Fruit fly (Drosophila melanogaster) whole organism, prepupa: Measurements from ENCODE around the gene CG43333.

Source experiments
- Blimp-1 ChIP-seq: fragments of 200-800 bp; sonication (Bioruptor generic); optimal IDR thresholded peaks from 3 replicates; lab custom pipeline; 2017; ENCODE audit warnings: missing biosample characterization, missing genetic modification characterization, mild to moderate bottlenecking, moderate library complexity, missing genetic modification reagents
- CG10669 ChIP-seq: fragments of 200-800 bp; sonication (Bioruptor generic); optimal IDR thresholded peaks from 3 replicates; lab custom pipeline; 2018; ENCODE audit warnings: missing biosample characterization, mild to moderate bottlenecking, missing genetic modification characterization, moderate library complexity
- CG11294 ChIP-seq: fragments of 200-800 bp; sonication (Bioruptor generic); IDR thresholded peaks from 2 replicates; pipeline ENCODE4 v1.3.6; 2022; ENCODE audit warnings: missing biosample characterization, missing genetic modification characterization
- CG15336 ChIP-seq: fragments of 200-800 bp; sonication (Bioruptor generic); IDR thresholded peaks from 2 replicates; pipeline ENCODE4 v1.3.6; 2022; ENCODE audit warnings: missing biosample characterization, missing genetic modification characterization
- CG3032 ChIP-seq: fragments of 200-800 bp; optimal IDR thresholded peaks from 2 replicates; lab custom pipeline; 2019; ENCODE audit warnings: missing biosample characterization, mild to moderate bottlenecking, missing genetic modification characterization, moderate library complexity
- CG32006 ChIP-seq: fragments of 200-800 bp; sonication (Bioruptor generic); optimal IDR thresholded peaks from 3 replicates; lab custom pipeline; 2017; ENCODE audit warnings: missing biosample characterization, mild to moderate bottlenecking, missing genetic modification characterization
- CG3919 ChIP-seq: fragments of 200-800 bp; sonication (Bioruptor generic); optimal IDR thresholded peaks from 3 replicates; lab custom pipeline; 2016; ENCODE audit warnings: missing biosample characterization, missing genetic modification characterization
- CG4318 ChIP-seq: fragments of 200-800 bp; sonication (Bioruptor generic); optimal IDR thresholded peaks from 3 replicates; lab custom pipeline; 2017; ENCODE audit warnings: missing biosample characterization, mild to moderate bottlenecking, missing genetic modification characterization
- CG6163 ChIP-seq: fragments of 200-800 bp; sonication (Bioruptor generic); IDR thresholded peaks from 3 replicates; pipeline ENCODE4 v1.3.6; 2022; ENCODE audit warnings: missing biosample characterization, missing genetic modification characterization
- CG6808 ChIP-seq: fragments of 200-800 bp; sonication (Bioruptor generic); optimal IDR thresholded peaks from 3 replicates; lab custom pipeline; 2017; ENCODE audit warnings: missing biosample characterization, missing genetic modification characterization, mild to moderate bottlenecking, moderate library complexity, missing genetic modification reagents
- CG6854 ChIP-seq: fragments of 200-800 bp; sonication (Bioruptor generic); optimal IDR thresholded peaks from 2 replicates; lab custom pipeline; 2017; ENCODE audit warnings: missing biosample characterization, mild to moderate bottlenecking, missing genetic modification characterization
- CG7368 ChIP-seq: fragments of 200-800 bp; sonication (Bioruptor generic); optimal IDR thresholded peaks from 3 replicates; lab custom pipeline; 2016; ENCODE audit warnings: missing biosample characterization, missing genetic modification characterization
- CG8119 ChIP-seq: fragments of 200-800 bp; sonication (Bioruptor generic); IDR thresholded peaks from 3 replicates; pipeline ENCODE4 v1.3.6; 2022; ENCODE audit warnings: missing biosample characterization, missing genetic modification characterization
- CG8319 ChIP-seq: fragments of 200-800 bp; sonication (Bioruptor generic); optimal IDR thresholded peaks from 3 replicates; lab custom pipeline; 2016; ENCODE audit warnings: missing biosample characterization, missing genetic modification characterization
- CG8632 ChIP-seq: fragments of 200-800 bp; sonication (Bioruptor generic); optimal IDR thresholded peaks from 3 replicates; lab custom pipeline; 2016; ENCODE audit warnings: missing biosample characterization, missing genetic modification characterization
- CG9139 ChIP-seq: fragments of 200-800 bp; sonication (Bioruptor generic); optimal IDR thresholded peaks from 3 replicates; lab custom pipeline; 2017; ENCODE audit warnings: missing biosample characterization, mild to moderate bottlenecking, missing genetic modification characterization
- Eip75B ChIP-seq: fragments of 200-800 bp; sonication (Bioruptor generic); optimal IDR thresholded peaks from 3 replicates; lab custom pipeline; 2016; ENCODE audit warnings: missing biosample characterization, missing genetic modification characterization
- Ets96B ChIP-seq: fragments of 200-800 bp; optimal IDR thresholded peaks from 2 replicates; lab custom pipeline; 2019; ENCODE audit warnings: missing biosample characterization, mild to moderate bottlenecking, missing genetic modification characterization, moderate library complexity
- Gug ChIP-seq: fragments of 200-800 bp; sonication (Bioruptor generic); IDR thresholded peaks from 2 replicates; pipeline ENCODE4 v1.3.6; 2022; ENCODE audit warnings: missing biosample characterization, missing genetic modification characterization
- Hr39 ChIP-seq: fragments of 200-800 bp; sonication (Bioruptor generic); optimal IDR thresholded peaks from 2 replicates; lab custom pipeline; 2016; ENCODE audit warnings: missing biosample characterization, missing genetic modification characterization
- Lpt ChIP-seq: fragments of 200-800 bp; sonication (Bioruptor generic); optimal IDR thresholded peaks from 3 replicates; lab custom pipeline; 2016; ENCODE audit warnings: missing biosample characterization, missing genetic modification characterization
- Met ChIP-seq: fragments of 200-800 bp; sonication (Bioruptor generic); optimal IDR thresholded peaks from 3 replicates; lab custom pipeline; 2016; ENCODE audit warnings: missing biosample characterization, missing genetic modification characterization
- OdsH ChIP-seq: fragments of 200-800 bp; sonication (Bioruptor generic); optimal IDR thresholded peaks from 3 replicates; lab custom pipeline; 2016; ENCODE audit warnings: missing biosample characterization, missing genetic modification characterization
- Smox ChIP-seq: fragments of 200-800 bp; sonication (Bioruptor generic); optimal IDR thresholded peaks from 3 replicates; lab custom pipeline; 2016; ENCODE audit warnings: missing biosample characterization, missing genetic modification characterization
- Sox102F ChIP-seq: fragments of 200-800 bp; sonication (Bioruptor generic); optimal IDR thresholded peaks from 2 replicates; lab custom pipeline; 2016; ENCODE audit warnings: missing biosample characterization, mild to moderate bottlenecking, missing genetic modification characterization
- acj6 ChIP-seq: fragments of 200-800 bp; sonication (Bioruptor generic); optimal IDR thresholded peaks from 3 replicates; lab custom pipeline; 2016; ENCODE audit warnings: missing biosample characterization, missing genetic modification characterization
- cyc ChIP-seq: fragments of 200-800 bp; sonication (Bioruptor generic); optimal IDR thresholded peaks from 3 replicates; lab custom pipeline; 2016; ENCODE audit warnings: missing biosample characterization, missing genetic modification characterization
- dac ChIP-seq: fragments of 200-800 bp; sonication (Bioruptor generic); optimal IDR thresholded peaks from 2 replicates; lab custom pipeline; 2017; ENCODE audit warnings: missing biosample characterization, mild to moderate bottlenecking, missing genetic modification characterization
- dsx ChIP-seq: fragments of 200-800 bp; optimal IDR thresholded peaks from 3 replicates; lab custom pipeline; 2019; ENCODE audit warnings: missing biosample characterization, mild to moderate bottlenecking, missing genetic modification characterization, moderate library complexity; ENCODE audit not compliant: poor library complexity, severe bottlenecking
- eg ChIP-seq: fragments of 200-800 bp; sonication (Bioruptor generic); IDR thresholded peaks from 3 replicates; pipeline ENCODE4 v1.3.6; 2022; ENCODE audit warnings: missing biosample characterization, missing genetic modification characterization
- esn ChIP-seq: fragments of 200-800 bp; sonication (Bioruptor generic); optimal IDR thresholded peaks from 2 replicates; lab custom pipeline; 2016; ENCODE audit warnings: missing biosample characterization, mild to moderate bottlenecking, missing genetic modification characterization, moderate library complexity
- net ChIP-seq: fragments of 200-800 bp; sonication (Bioruptor generic); optimal IDR thresholded peaks from 3 replicates; lab custom pipeline; 2016; ENCODE audit warnings: missing biosample characterization, missing genetic modification characterization
- pdm3 ChIP-seq: fragments of 200-800 bp; sonication (Bioruptor generic); optimal IDR thresholded peaks from 3 replicates; lab custom pipeline; 2016; ENCODE audit warnings: missing biosample characterization, missing genetic modification characterization
- spab ChIP-seq: fragments of 200-800 bp; sonication (Bioruptor generic); optimal IDR thresholded peaks from 2 replicates; lab custom pipeline; 2017; ENCODE audit warnings: missing biosample characterization, mild to moderate bottlenecking, missing genetic modification characterization, missing genetic modification reagents
- ss ChIP-seq, 2 experiments: fragments of 200-800 bp; sonication (Bioruptor generic); optimal IDR thresholded peaks; 2 replicates in 1 of 2; 3 replicates in 1 of 2; lab custom pipeline; 2017 to 2018; ENCODE audit warnings: mild to moderate bottlenecking in 2 of 2, missing biosample characterization in 2 of 2, missing genetic modification characterization in 2 of 2, moderate library complexity in 1 of 2
- svp ChIP-seq: fragments of 200-800 bp; sonication (Bioruptor generic); peaks from one replicate; lab custom pipeline; 2016; ENCODE audit warnings: missing biosample characterization, missing genetic modification characterization
- topi ChIP-seq: fragments of 200-800 bp; sonication (Bioruptor generic); optimal IDR thresholded peaks from 3 replicates; lab custom pipeline; 2016; ENCODE audit warnings: missing biosample characterization, missing genetic modification characterization

CG43333 gene

DNA sequence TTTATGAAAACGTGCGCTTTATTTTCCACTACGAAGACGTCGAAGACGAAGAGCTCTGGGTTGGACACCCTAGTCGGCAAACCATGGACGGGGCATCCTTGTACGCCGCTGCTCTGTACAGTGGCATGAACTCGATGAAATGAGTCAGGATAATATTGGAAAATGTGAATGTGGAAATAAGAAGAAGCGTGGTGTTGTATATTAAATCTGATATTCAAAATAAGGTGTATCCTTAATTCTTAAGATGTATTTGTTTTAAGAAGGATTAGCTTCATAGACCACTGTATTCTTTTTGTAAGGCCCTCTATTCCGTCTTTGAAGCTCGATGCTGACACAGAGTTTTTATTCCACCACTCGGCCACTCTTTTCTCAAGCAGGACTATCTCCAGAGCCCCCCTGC, 39.2 kb downstream of the CG43333 start (continued):
- peak; percentile 19 for TF ChIP-seq Smox
- TF ChIP-seq CG6163 (GFP tag; lab: Robert Waterston, UW): peak; percentile 39; the same call in 1 of the 3 replicates
- no peak for TF ChIP-seq CG9139
- TF ChIP-seq Eip75B (GFP tag; lab: Kevin White, UChicago): peak; percentile 16
- peak; percentile 27 for TF ChIP-seq topi (GFP tag; lab: Kevin White, UChicago)
- peak; percentile 9 for TF ChIP-seq net (GFP tag; lab: Kevin White, UChicago)
- TF ChIP-seq svp (GFP tag; lab: Kevin White, UChicago): peak; percentile 53
- TF ChIP-seq CG3032 (tag; lab: Kevin White, UChicago): peak; percentile 23

DNA sequence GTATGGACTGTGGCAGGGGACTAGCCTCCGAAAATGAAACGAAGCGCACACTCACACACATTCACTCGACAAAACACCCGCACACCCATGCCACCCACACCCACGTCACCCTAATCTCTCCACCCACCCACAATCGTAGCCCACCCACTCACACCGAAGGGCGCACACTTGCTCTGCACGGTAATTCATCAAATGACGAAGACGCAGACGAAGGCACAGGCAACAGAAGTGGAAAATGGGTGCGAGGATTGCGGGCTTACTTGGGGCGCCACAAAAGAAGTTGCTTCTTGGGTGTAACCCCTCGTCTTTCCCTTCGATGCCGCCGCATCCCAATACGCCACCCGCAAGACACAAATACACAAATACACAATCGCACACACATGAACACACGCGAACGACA, 44.3 kb downstream of the CG43333 start:
- TF ChIP-seq Smox (no peak), pdm3 (GFP tag; lab: Kevin White, UChicago) (no peak), CG8119 (GFP tag; lab: Robert Waterston, UW) (no peak), CG4318 (no peak), dsx (GFP tag; lab: Kevin White, UChicago) (no peak), Sox102F (no peak), CG10669 (no peak), eg (GFP tag; lab: Robert Waterston, UW) (no peak), ss (GFP tag; optimal IDR thresholded peaks at IDR 0.05; lab: Kevin White, UChicago) (no peak), CG11294 (GFP tag; lab: Robert Waterston, UW) (no peak), CG6808 (no peak), Lpt (GFP tag; lab: Kevin White, UChicago) (no peak), topi (GFP tag; lab: Kevin White, UChicago) (no peak), Eip75B (GFP tag; lab: Kevin White, UChicago) (no peak), Hr39 (no peak), dac (GFP tag; lab: Kevin White, UChicago) (no peak), Blimp-1 (GFP tag; lab: Kevin White, UChicago) (no peak), CG6163 (GFP tag; lab: Robert Waterston, UW) (no peak), CG6854 (GFP tag; lab: Kevin White, UChicago) (no peak), CG32006 (no peak)

DNA sequence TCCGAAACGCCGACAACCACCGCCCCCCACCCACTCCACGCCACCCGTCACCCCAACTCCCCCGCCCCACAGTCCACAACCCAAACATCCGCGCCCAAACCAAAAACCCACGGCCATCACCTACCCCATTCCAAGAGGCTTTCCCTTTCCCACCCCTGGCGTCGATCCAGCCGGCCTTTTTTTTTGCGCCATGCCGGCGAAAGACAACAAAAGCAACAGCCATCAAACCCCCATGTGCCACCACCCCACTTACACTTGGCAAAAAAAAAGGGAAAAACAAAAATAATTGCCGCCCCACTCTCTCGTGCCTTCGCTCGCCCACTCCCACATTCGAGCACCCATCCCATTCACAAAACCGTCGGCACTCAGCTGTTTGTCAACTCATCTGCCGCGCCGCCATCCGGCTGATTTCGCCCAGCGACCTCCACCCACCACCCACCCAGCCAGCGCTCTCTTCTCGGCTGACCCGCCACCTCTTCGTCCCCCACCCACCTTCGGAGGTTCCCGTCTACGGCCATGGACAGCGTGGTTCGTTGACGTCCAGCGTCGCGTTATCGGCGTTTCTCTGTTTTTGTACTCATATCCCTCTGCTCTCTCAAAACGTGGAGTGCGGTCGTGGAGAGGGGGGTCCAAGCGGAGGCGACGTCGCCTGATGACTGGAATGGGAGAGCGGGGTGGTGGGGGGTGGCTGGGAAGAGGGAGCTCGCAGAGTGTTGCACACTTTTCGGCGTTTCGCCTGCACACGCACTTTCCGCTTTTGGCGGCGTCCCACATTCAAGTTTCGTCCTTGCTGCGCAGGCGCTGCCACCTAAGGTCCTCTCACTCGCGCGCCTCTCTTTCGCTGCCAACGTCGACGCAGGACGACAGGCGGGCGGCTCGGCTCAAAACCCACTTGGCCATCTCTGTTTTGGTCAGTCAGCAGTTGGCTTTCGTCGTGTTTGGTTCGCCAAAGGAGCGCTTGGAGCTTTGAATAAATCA, 46.6 kb downstream of the CG43333 start:
- TF ChIP-seq acj6 (no peak), CG15336 (GFP tag; lab: Robert Waterston, UW) (peak; percentile 20; the same call in 1 of the 2 replicates), ss (GFP tag; optimal IDR thresholded peaks at IDR 0.05; lab: Kevin White, UChicago) (peak; percentile 4 to 17), cyc (GFP tag; lab: Kevin White, UChicago) (no peak), CG9139 (peak; percentile 8), CG6808 (peak; percentile 25), spab (GFP tag; lab: Kevin White, UChicago) (peak; percentile 25), Smox (no peak), CG8632 (GFP tag; lab: Kevin White, UChicago) (no peak), eg (GFP tag; lab: Robert Waterston, UW) (peak; percentile 33; the same call in 1 of the 3 replicates), CG8119 (GFP tag; lab: Robert Waterston, UW) (0 out of 3 replicates have a peak, but pooled peaks have one; percentile 21), svp (GFP tag; lab: Kevin White, UChicago) (peak; percentile 96), CG6163 (GFP tag; lab: Robert Waterston, UW) (0 out of 3 replicates have a peak, but pooled peaks have one; percentile 35), CG7368 (peak; percentile 1), CG3032 (tag; lab: Kevin White, UChicago) (peak; percentile 8), Met (GFP tag; lab: Kevin White, UChicago) (no peak), CG8319 (GFP tag; lab: Kevin White, UChicago) (no peak)

DNA sequence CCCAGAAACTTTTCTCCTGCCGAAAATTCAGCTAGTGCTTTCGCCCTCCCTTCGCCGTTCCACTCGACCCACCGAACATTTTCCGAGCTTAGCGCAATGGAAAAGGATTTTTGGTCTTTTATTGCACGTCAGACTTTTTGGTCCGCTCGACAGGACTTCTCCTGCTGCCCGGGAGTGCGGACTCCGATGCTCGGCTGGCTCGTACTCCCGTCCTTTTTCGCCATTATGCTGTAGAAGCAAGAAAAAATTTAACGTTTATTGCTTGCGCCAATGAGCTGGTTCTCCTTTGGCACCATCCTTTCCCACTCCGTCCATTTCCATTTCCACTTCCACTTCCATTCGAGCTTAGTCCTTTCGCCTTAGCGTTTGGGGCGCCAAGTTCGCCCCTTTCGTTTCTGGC, 54.9 kb downstream of the CG43333 start:
- TF ChIP-seq CG3919 (GFP tag; lab: Kevin White, UChicago) (no peak), CG6854 (GFP tag; lab: Kevin White, UChicago) (no peak), cyc (GFP tag; lab: Kevin White, UChicago) (no peak), dsx (GFP tag; lab: Kevin White, UChicago) (no peak), dac (GFP tag; lab: Kevin White, UChicago) (no peak), esn (no peak), CG4318 (no peak), Ets96B (tag; lab: Kevin White, UChicago) (no peak), Hr39 (no peak), CG8119 (GFP tag; lab: Robert Waterston, UW) (no peak), CG7368 (no peak), Gug (GFP tag; lab: Robert Waterston, UW) (no peak), OdsH (no peak), pdm3 (GFP tag; lab: Kevin White, UChicago) (no peak)
- TF ChIP-seq, all 60 proteins: peak for 0
